Worm (Caenorhabditis elegans): Measurements from ENCODE around the gene R05D8.7.

The R05D8.7 gene

ce11 chrV:2734360-2734759, 28.6 kb downstream of the R05D8.7 start, which contains the start of gene srg-57:
Gene srg-57, minus strand, starts transcription at chrV:2734460.
- TF ChIP-seq F13H6.1 (tag; optimal IDR thresholded peaks at IDR 0.05) (no peak), ztf-1 (GFP tag; conservative IDR thresholded peaks at IDR 0.05) (no peak), lin-39 (tag; optimal IDR thresholded peaks at IDR 0.05) (no peak), sma-3 (GFP tag; optimal IDR thresholded peaks at IDR 0.05) (no peak), unc-62 (GFP tag; optimal IDR thresholded peaks at IDR 0.05) (no peak), mdl-1 (tag; optimal IDR thresholded peaks at IDR 0.05) (no peak), nhr-21 (tag; optimal IDR thresholded peaks at IDR 0.05) (no peak), nhr-6 (tag; optimal IDR thresholded peaks at IDR 0.05) (no peak), ztf-4 (tag; optimal IDR thresholded peaks at IDR 0.05) (no peak), aly-2 (tag; optimal IDR thresholded peaks at IDR 0.05) (no peak), egl-27 (tag; optimal IDR thresholded peaks at IDR 0.05) (no peak)

- TF ChIP-seq ZK546.5 (tag; optimal IDR thresholded peaks at IDR 0.05) (no peak), F13H6.1 (tag; optimal IDR thresholded peaks at IDR 0.05) (peak; percentile 57), ztf-11 (tag; optimal IDR thresholded peaks at IDR 0.05) (no peak), gmeb-1 (tag; optimal IDR thresholded peaks at IDR 0.05) (no peak)
These were observed 32.1 kb downstream of the R05D8.7 start, which contains the start of gene dod-3 for ce11 chrV:2730784-2731480. Gene dod-3, minus strand, starts transcription at chrV:2731098.

ce11 chrV:2728236-2728635, 34.8 kb downstream of the R05D8.7 start, which contains the start of gene str-33:
Gene str-33, plus strand, starts transcription at chrV:2728536.
- TF ChIP-seq nhr-12 (tag; optimal IDR thresholded peaks at IDR 0.05) (no peak), C34F6.9 (tag; optimal IDR thresholded peaks at IDR 0.05) (no peak), nhr-25 (tag; optimal IDR thresholded peaks at IDR 0.05) (no peak), lsy-2 (tag; optimal IDR thresholded peaks at IDR 0.05) (no peak)

- no peak for TF ChIP-seq nhr-23 (tag; optimal IDR thresholded peaks at IDR 0.05)
- TF ChIP-seq mab-5 (tag; optimal IDR thresholded peaks at IDR 0.05) = no peak
- TF ChIP-seq mdl-1 (tag; optimal IDR thresholded peaks at IDR 0.05) = no peak
- no peak for TF ChIP-seq unc-62 (GFP tag; optimal IDR thresholded peaks at IDR 0.05)
These were observed 35.9 kb downstream of the R05D8.7 start, which contains the start of gene str-13 for ce11 chrV:2727101-2727500. Gene str-13, minus strand, starts transcription at chrV:2727201.

- no peak for TF ChIP-seq ceh-82 (tag; optimal IDR thresholded peaks at IDR 0.05)
- no peak for TF ChIP-seq nhr-6 (tag; optimal IDR thresholded peaks at IDR 0.05)
- no peak for TF ChIP-seq mbf-1 (tag; optimal IDR thresholded peaks at IDR 0.05)
- TF ChIP-seq nhr-129 (tag; optimal IDR thresholded peaks at IDR 0.05) = no peak
- TF ChIP-seq Y55F3AM.14 (GFP tag; optimal IDR thresholded peaks at IDR 0.05) = no peak
These were observed 37.8 kb downstream of the R05D8.7 start, which contains the start of gene srg-59 for ce11 chrV:2725225-2725624. Gene srg-59, minus strand, starts transcription at chrV:2725325.

- TF ChIP-seq nhr-6 (tag; optimal IDR thresholded peaks at IDR 0.05) (no peak), nhr-11 (tag; optimal IDR thresholded peaks at IDR 0.05) (no peak), lin-11 (tag; optimal IDR thresholded peaks at IDR 0.05) (no peak), ztf-1 (GFP tag; conservative IDR thresholded peaks at IDR 0.05) (no peak), unc-39 (tag; optimal IDR thresholded peaks at IDR 0.05) (no peak), unc-62 (GFP tag; optimal IDR thresholded peaks at IDR 0.05) (no peak), aly-2 (tag; optimal IDR thresholded peaks at IDR 0.05) (no peak), skn-1 (tag; optimal IDR thresholded peaks at IDR 0.05) (no peak), egl-27 (tag; optimal IDR thresholded peaks at IDR 0.05) (no peak), nhr-237 (tag; optimal IDR thresholded peaks at IDR 0.05) (no peak), C34F6.9 (tag; optimal IDR thresholded peaks at IDR 0.05) (no peak), ztf-11 (tag; optimal IDR thresholded peaks at IDR 0.05) (no peak), ceh-16 (tag; optimal IDR thresholded peaks at IDR 0.05) (no peak), dmd-4 (tag; optimal IDR thresholded peaks at IDR 0.05) (no peak), nhr-23 (tag; optimal IDR thresholded peaks at IDR 0.05) (no peak)
These were observed 40.5 kb downstream of the R05D8.7 start, which contains the start of gene srg-60 for ce11 chrV:2722555-2722954. Gene srg-60, minus strand, starts transcription at chrV:2722655.
